Fruit fly (Drosophila melanogaster): ENCODE data around the gene sc.

The sc gene

dm6 chrX:406306-406705 is 10.4 kb downstream of the sc start:
- TF ChIP-seq CG2116 (GFP tag; optimal IDR thresholded peaks at IDR 0.05): no peak
- TF ChIP-seq CG12236 (GFP tag; optimal IDR thresholded peaks at IDR 0.05): no peak
- no peak for TF ChIP-seq bbx (GFP tag; IDR thresholded peaks at IDR 0.05; ENCODE audit: partially characterized antibody)
- TF ChIP-seq CG13123 (GFP tag; optimal IDR thresholded peaks at IDR 0.05): no peak
- no peak for TF ChIP-seq Lim3 (GFP tag; IDR thresholded peaks at IDR 0.05)
- TF ChIP-seq CG11696 (GFP tag; IDR thresholded peaks at IDR 0.05): no peak
- TF ChIP-seq CG3838 (GFP tag; optimal IDR thresholded peaks at IDR 0.05): no peak
- no peak for TF ChIP-seq br (optimal IDR thresholded peaks at IDR 0.05)
- TF ChIP-seq Opbp (GFP tag; IDR thresholded peaks at IDR 0.05; ENCODE audit: partially characterized antibody): no peak
- TF ChIP-seq CG11504 (tag; optimal IDR thresholded peaks at IDR 0.05): no peak
- TF ChIP-seq Mad (GFP tag; optimal IDR thresholded peaks at IDR 0.05): no peak
- TF ChIP-seq fd3F (GFP tag; optimal IDR thresholded peaks at IDR 0.05): no peak
- TF ChIP-seq CG1529 (GFP tag; optimal IDR thresholded peaks at IDR 0.05): no peak

DNA sequence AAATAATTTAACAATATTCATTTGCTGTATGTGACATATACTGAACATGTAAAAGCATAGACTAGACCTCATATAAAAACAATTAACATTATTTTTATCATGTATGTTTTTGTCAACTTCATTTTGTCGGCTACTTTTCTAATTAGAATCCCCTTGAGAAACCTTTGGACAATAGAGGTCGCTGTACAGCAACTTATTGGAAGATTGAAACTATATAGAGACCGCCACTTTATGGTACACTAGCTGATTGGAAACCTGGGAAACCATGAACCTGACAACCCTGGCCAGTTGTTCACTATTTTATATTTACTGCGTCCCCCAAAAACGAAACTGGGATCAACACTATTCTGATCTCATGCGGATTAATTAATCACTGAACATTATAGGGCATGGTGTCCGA is 11.6 kb downstream of the sc start:
- TF ChIP-seq yki (optimal IDR thresholded peaks at IDR 0.05) (no peak), Elba2 (GFP tag; optimal IDR thresholded peaks at IDR 0.05) (peak; percentile 96), chif (GFP tag; optimal IDR thresholded peaks at IDR 0.05) (peak in 1 of 2 experiments; percentile 12), CG31441 (GFP tag; IDR thresholded peaks at IDR 0.05) (no peak), schlank (tag; optimal IDR thresholded peaks at IDR 0.05) (no peak), Tbp (GFP tag; optimal IDR thresholded peaks at IDR 0.05) (no peak), chm (GFP tag; IDR thresholded peaks at IDR 0.05) (no peak), fd102C (GFP tag; optimal IDR thresholded peaks at IDR 0.05) (peak; percentile 25), CG2889 (GFP tag; IDR thresholded peaks at IDR 0.05) (no peak), stwl (tag; optimal IDR thresholded peaks at IDR 0.05) (peak; percentile 96), pita (GFP tag; optimal IDR thresholded peaks at IDR 0.05) (peak; percentile 43), CG10431 (GFP tag; optimal IDR thresholded peaks at IDR 0.05) (peak; percentile 98), ewg (GFP tag; optimal IDR thresholded peaks at IDR 0.05) (no peak), E2f2 (GFP tag; IDR thresholded peaks at IDR 0.05) (no peak), Opbp (GFP tag; IDR thresholded peaks at IDR 0.05; ENCODE audit: partially characterized antibody) (0 out of 3 replicates have a peak, but pooled peaks have one; percentile 35), CG1603 (tag; optimal IDR thresholded peaks at IDR 0.05) (no peak), insv (GFP tag; optimal IDR thresholded peaks at IDR 0.05) (peak; percentile 99 to 100), Myb (GFP tag; optimal IDR thresholded peaks at IDR 0.05) (no peak), CG2199 (GFP tag; IDR thresholded peaks at IDR 0.05) (peak; percentile 84; the same call in 2 of the 3 replicates), bab2 (GFP tag; optimal IDR thresholded peaks at IDR 0.05) (no peak), sisA (GFP tag; IDR thresholded peaks at IDR 0.05) (no peak), scrt (GFP tag; optimal IDR thresholded peaks at IDR 0.05) (no peak), Neu2 (GFP tag; optimal IDR thresholded peaks at IDR 0.05; ENCODE audit: borderline replicate concordance) (no peak), Pdp1 (GFP tag; optimal IDR thresholded peaks at IDR 0.05) (no peak), CG34422 (GFP tag; IDR thresholded peaks at IDR 0.05) (no peak), cad (GFP tag; optimal IDR thresholded peaks at IDR 0.05) (no peak), CG15269 (tag; optimal IDR thresholded peaks at IDR 0.05) (no peak), Jarid2 (GFP tag; optimal IDR thresholded peaks at IDR 0.05) (no peak), crc (GFP tag; optimal IDR thresholded peaks at IDR 0.05) (no peak), CG7963 (GFP tag; IDR thresholded peaks at IDR 0.05; ENCODE audit: partially characterized antibody) (no peak), CG10147 (GFP tag; optimal IDR thresholded peaks at IDR 0.05) (no peak), CG4328 (GFP tag; optimal IDR thresholded peaks at IDR 0.05) (no peak), CG3065 (GFP tag; optimal IDR thresholded peaks at IDR 0.05) (no peak), lilli (GFP tag; optimal IDR thresholded peaks at IDR 0.05) (no peak), ac (GFP tag; optimal IDR thresholded peaks at IDR 0.05) (no peak), ab (GFP tag; optimal IDR thresholded peaks at IDR 0.05) (no peak), zf30C (GFP tag; optimal IDR thresholded peaks at IDR 0.05) (peak; percentile 5), CG6813 (GFP tag; optimal IDR thresholded peaks at IDR 0.05) (no peak), pros (GFP tag; optimal IDR thresholded peaks at IDR 0.05) (no peak)

Measured in whole organism, embryonic.